Fruit fly (Drosophila melanogaster) whole organism, adult: Measurements from ENCODE around the gene CG4631.

Experiments used
- CG12768 ChIP-seq: fragments of 200-800 bp; sonication (Bioruptor generic); optimal IDR thresholded peaks from 2 replicates; lab custom pipeline; 2017; ENCODE audit warnings: missing biosample characterization, missing genetic modification characterization, mild to moderate bottlenecking, moderate library complexity, missing genetic modification reagents
- CG33017 ChIP-seq: fragments of 200-800 bp; sonication (Bioruptor generic); optimal IDR thresholded peaks from 2 replicates; lab custom pipeline; 2018; ENCODE audit warnings: missing biosample characterization, mild to moderate bottlenecking, missing genetic modification characterization, moderate library complexity
- cnc ChIP-seq, 2 experiments: fragments of >200 bp; optimal IDR thresholded peaks; 2 replicates each; lab custom pipeline; 2017
- pad ChIP-seq: fragments of 200-800 bp; sonication (Bioruptor generic); optimal IDR thresholded peaks from 3 replicates; lab custom pipeline; 2017; ENCODE audit warnings: missing biosample characterization, missing genetic modification characterization, mild to moderate bottlenecking, moderate library complexity, missing genetic modification reagents

DNA sequence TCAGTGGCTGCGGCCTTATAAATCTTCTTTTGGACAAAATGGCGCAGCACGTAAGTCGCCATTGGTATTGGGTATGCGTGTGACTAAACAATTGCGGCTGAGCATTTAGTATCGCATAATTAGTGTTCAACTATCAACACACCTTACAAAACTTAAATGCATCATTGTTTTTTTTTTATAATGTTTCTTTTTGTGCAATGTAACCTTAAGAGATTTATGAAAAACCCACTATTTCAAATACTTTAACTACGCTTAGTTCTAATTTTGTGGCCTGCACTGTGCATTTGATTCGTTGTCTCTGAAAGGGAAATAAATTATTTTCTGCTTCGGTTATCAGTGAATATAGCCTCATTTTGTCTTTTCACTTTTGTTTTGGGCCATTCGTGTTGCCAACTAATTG lies 36.8 kb downstream of the CG4631 start:
- TF ChIP-seq CG33017 (no peak), CG12768 (GFP tag; lab: Kevin White, UChicago) (no peak), pad (GFP tag; lab: Kevin White, UChicago) (no peak), cnc (optimal IDR thresholded peaks at IDR 0.05; lab: Kevin White, UChicago) (no peak)
